Fruit fly (Drosophila melanogaster): ENCODE measurements around the gene CG43448.

Gene CG43448

dm6 chr3R:30245739-30246589 is 8.4 kb upstream of the CG43448 start:
- TF ChIP-seq CG34367 (tag; optimal IDR thresholded peaks at IDR 0.05) (no peak), CG15710 (tag; optimal IDR thresholded peaks at IDR 0.05) (peak; percentile 7), CG8159 (tag; optimal IDR thresholded peaks at IDR 0.05) (peak; percentile 13)

dm6 chr3R:30243262-30243815 is 5.8 kb upstream of the CG43448 start, which contains the start of gene CG9737:
TSS of gene CG9737 (minus strand) at chr3R:30243312.
- TF ChIP-seq CG10348 (GFP tag; IDR thresholded peaks at IDR 0.05) = no peak
- TF ChIP-seq CG12605 (GFP tag; IDR thresholded peaks at IDR 0.05) = peak; percentile 85
- peak; percentile 78 for TF ChIP-seq Pif1B (GFP tag; optimal IDR thresholded peaks at IDR 0.05)
- TF ChIP-seq CG4496 (GFP tag; IDR thresholded peaks at IDR 0.05) = peak; percentile 85
- TF ChIP-seq gl (tag; optimal IDR thresholded peaks at IDR 0.05) = peak; percentile 90
- peak; percentile 36 for TF ChIP-seq CG8159 (tag; optimal IDR thresholded peaks at IDR 0.05)
- peak; percentile 76 for TF ChIP-seq Pif1A (GFP tag; optimal IDR thresholded peaks at IDR 0.05)
- TF ChIP-seq Snoo (tag; optimal IDR thresholded peaks at IDR 0.05) = peak; percentile 91
- TF ChIP-seq CG14655 (GFP tag; optimal IDR thresholded peaks at IDR 0.05) = peak; percentile 82
- no peak for TF ChIP-seq D1 (tag; optimal IDR thresholded peaks at IDR 0.05)
- TF ChIP-seq CG8301 (tag; optimal IDR thresholded peaks at IDR 0.05) = peak; percentile 79
- peak; percentile 19 for TF ChIP-seq CG9948 (tag; optimal IDR thresholded peaks at IDR 0.05)
- TF ChIP-seq EcR (GFP tag; optimal IDR thresholded peaks at IDR 0.05) = peak; percentile 88
- peak; percentile 41 for TF ChIP-seq CG17806 (tag; optimal IDR thresholded peaks at IDR 0.05)
- TF ChIP-seq CG13204 (GFP tag; optimal IDR thresholded peaks at IDR 0.05) = peak; percentile 80
- peak; percentile 81 for TF ChIP-seq Ets98B (GFP tag; IDR thresholded peaks at IDR 0.05)
- peak; percentile 68 for TF ChIP-seq CG32121 (GFP tag; IDR thresholded peaks at IDR 0.05)
- peak; percentile 46 for TF ChIP-seq CG34367 (tag; optimal IDR thresholded peaks at IDR 0.05)
- TF ChIP-seq rn (GFP tag; IDR thresholded peaks at IDR 0.05) = no peak
- TF ChIP-seq CG15710 (tag; optimal IDR thresholded peaks at IDR 0.05) = peak; percentile 22
- peak; percentile 71 for TF ChIP-seq fd96Ca (GFP tag; IDR thresholded peaks at IDR 0.05)

dm6 chr3R:30240245-30240644 is 2.7 kb upstream of the CG43448 start:
- TF ChIP-seq CG8159 (tag; optimal IDR thresholded peaks at IDR 0.05) = no peak
- TF ChIP-seq Snoo (tag; optimal IDR thresholded peaks at IDR 0.05) = no peak
- no peak for TF ChIP-seq Ets98B (GFP tag; IDR thresholded peaks at IDR 0.05)
- no peak for TF ChIP-seq CG32121 (GFP tag; IDR thresholded peaks at IDR 0.05)
- TF ChIP-seq gl (tag; optimal IDR thresholded peaks at IDR 0.05) = no peak
- no peak for TF ChIP-seq fd96Ca (GFP tag; IDR thresholded peaks at IDR 0.05)
- no peak for TF ChIP-seq CG13204 (GFP tag; optimal IDR thresholded peaks at IDR 0.05)
- TF ChIP-seq EcR (GFP tag; optimal IDR thresholded peaks at IDR 0.05) = no peak

- TF ChIP-seq gl (tag; optimal IDR thresholded peaks at IDR 0.05) (no peak), CG9948 (tag; optimal IDR thresholded peaks at IDR 0.05) (no peak), fd96Ca (GFP tag; IDR thresholded peaks at IDR 0.05) (no peak), CG32121 (GFP tag; IDR thresholded peaks at IDR 0.05) (no peak)
Measured at dm6 chr3R:30236994-30237393, 540 bp downstream of the CG43448 start.

- no peak for TF ChIP-seq CG14655 (GFP tag; optimal IDR thresholded peaks at IDR 0.05)
- TF ChIP-seq CG15710 (tag; optimal IDR thresholded peaks at IDR 0.05) = no peak
- TF ChIP-seq Ets98B (GFP tag; IDR thresholded peaks at IDR 0.05) = no peak
- no peak for TF ChIP-seq CG13204 (GFP tag; optimal IDR thresholded peaks at IDR 0.05)
Measured at dm6 chr3R:30235253-30235652, 2.3 kb downstream of the CG43448 start.

dm6 chr3R:30224577-30224976 is 13.0 kb downstream of the CG43448 start:
- TF ChIP-seq CG17806 (tag; optimal IDR thresholded peaks at IDR 0.05) (no peak), CG14655 (GFP tag; optimal IDR thresholded peaks at IDR 0.05) (no peak), D1 (tag; optimal IDR thresholded peaks at IDR 0.05) (no peak)

dm6 chr3R:30222236-30222635 is 15.3 kb downstream of the CG43448 start:
- no peak for TF ChIP-seq Pif1B (GFP tag; optimal IDR thresholded peaks at IDR 0.05)
- no peak for TF ChIP-seq CG34367 (tag; optimal IDR thresholded peaks at IDR 0.05)
- no peak for TF ChIP-seq CG14655 (GFP tag; optimal IDR thresholded peaks at IDR 0.05)
- TF ChIP-seq CG4496 (GFP tag; IDR thresholded peaks at IDR 0.05) = no peak
- no peak for TF ChIP-seq CG12605 (GFP tag; IDR thresholded peaks at IDR 0.05)
- no peak for TF ChIP-seq CG8159 (tag; optimal IDR thresholded peaks at IDR 0.05)
- no peak for TF ChIP-seq CG15710 (tag; optimal IDR thresholded peaks at IDR 0.05)
- no peak for TF ChIP-seq Ets98B (GFP tag; IDR thresholded peaks at IDR 0.05)
- no peak for TF ChIP-seq CG17806 (tag; optimal IDR thresholded peaks at IDR 0.05)
- TF ChIP-seq EcR (GFP tag; optimal IDR thresholded peaks at IDR 0.05) = no peak

Data from whole organism, pupa.